Fruit fly (Drosophila melanogaster) whole organism, embryonic: Measurements from ENCODE around the gene CG18213.

ENCODE experiments used
- Atf3 ChIP-seq: fragments of 200-800 bp; sonication (Bioruptor generic); optimal IDR thresholded peaks from 3 replicates; lab custom pipeline; 2016; ENCODE audit warnings: missing biosample characterization, missing genetic modification characterization
- Bdp1 ChIP-seq: fragments of 200-800 bp; sonication (Bioruptor generic); optimal IDR thresholded peaks from 3 replicates; lab custom pipeline; 2016; ENCODE audit warnings: missing biosample characterization, missing genetic modification characterization
- Blimp-1 ChIP-seq: fragments of 200-800 bp; sonication (Bioruptor generic); optimal IDR thresholded peaks from 3 replicates; lab custom pipeline; 2018; ENCODE audit warnings: missing biosample characterization, missing genetic modification characterization, mild to moderate bottlenecking, moderate library complexity, missing genetic modification reagents
- CG10543 ChIP-seq: fragments of 200-800 bp; sonication (Bioruptor generic); optimal IDR thresholded peaks from 3 replicates; lab custom pipeline; 2017; ENCODE audit warnings: missing biosample characterization, mild to moderate bottlenecking, missing genetic modification characterization, moderate library complexity
- CG10654 ChIP-seq: fragments of 200-800 bp; sonication (Bioruptor generic); optimal IDR thresholded peaks from 2 replicates; lab custom pipeline; 2016; ENCODE audit warnings: missing biosample characterization, missing genetic modification characterization
- CG11723 ChIP-seq: fragments of 200-800 bp; sonication (Bioruptor generic); optimal IDR thresholded peaks from 2 replicates; lab custom pipeline; 2017; ENCODE audit warnings: missing biosample characterization, mild to moderate bottlenecking, missing genetic modification characterization
- CG12942 ChIP-seq: fragments of 200-800 bp; sonication (Bioruptor generic); optimal IDR thresholded peaks from 3 replicates; lab custom pipeline; 2016; ENCODE audit warnings: missing biosample characterization, missing genetic modification characterization
- CG15269 ChIP-seq: fragments of 200-800 bp; sonication (Bioruptor generic); optimal IDR thresholded peaks from 2 replicates; lab custom pipeline; 2018; ENCODE audit warnings: missing biosample characterization, mild to moderate bottlenecking, missing genetic modification characterization, moderate library complexity
- CG1603 ChIP-seq: fragments of 200-800 bp; sonication (Bioruptor generic); optimal IDR thresholded peaks from 2 replicates; lab custom pipeline; 2019; ENCODE audit warnings: missing biosample characterization, mild to moderate bottlenecking, missing genetic modification characterization, moderate library complexity
- CG16815 ChIP-seq: fragments of 200-800 bp; sonication (Bioruptor generic); optimal IDR thresholded peaks from 3 replicates; lab custom pipeline; 2017; ENCODE audit warnings: missing biosample characterization, mild to moderate bottlenecking, missing genetic modification characterization
- CG17359 ChIP-seq: fragments of 200-800 bp; sonication (Bioruptor generic); optimal IDR thresholded peaks from 3 replicates; lab custom pipeline; 2018; ENCODE audit warnings: missing biosample characterization, mild to moderate bottlenecking, missing genetic modification characterization, moderate library complexity
- CG17361 ChIP-seq: fragments of 200-800 bp; sonication (Bioruptor generic); IDR thresholded peaks from 3 replicates; pipeline ENCODE4 v1.3.6; 2022; ENCODE audit warnings: missing biosample characterization, missing genetic modification characterization
- CG17568 ChIP-seq: fragments of 200-800 bp; sonication (Bioruptor generic); optimal IDR thresholded peaks from 2 replicates; lab custom pipeline; 2018; ENCODE audit warnings: missing biosample characterization, mild to moderate bottlenecking, missing genetic modification characterization, moderate library complexity
- CG2678 ChIP-seq: fragments of 200-800 bp; sonication (Bioruptor generic); optimal IDR thresholded peaks from 3 replicates; lab custom pipeline; 2019; ENCODE audit warnings: missing biosample characterization, mild to moderate bottlenecking, missing genetic modification characterization, moderate library complexity
- CG3281 ChIP-seq: fragments of 200-800 bp; sonication (Bioruptor generic); optimal IDR thresholded peaks from 3 replicates; lab custom pipeline; 2017; ENCODE audit warnings: missing biosample characterization, mild to moderate bottlenecking, missing genetic modification characterization
- CG3847 ChIP-seq: fragments of 200-800 bp; sonication (Bioruptor generic); IDR thresholded peaks from 2 replicates; pipeline ENCODE4 v1.3.6; 2022; ENCODE audit warnings: missing biosample characterization, missing genetic modification characterization
- CG42726 ChIP-seq: fragments of 200-800 bp; sonication (Bioruptor generic); IDR thresholded peaks from 2 replicates; pipeline ENCODE4 v1.3.6; 2022; ENCODE audit warnings: missing biosample characterization, missing genetic modification characterization; ENCODE audit not compliant: partially characterized antibody
- CG4820 ChIP-seq: fragments of 200-800 bp; sonication (Bioruptor generic); optimal IDR thresholded peaks from 3 replicates; lab custom pipeline; 2016; ENCODE audit warnings: missing biosample characterization, missing genetic modification characterization
- CG5245 ChIP-seq: fragments of 200-800 bp; sonication (Bioruptor generic); optimal IDR thresholded peaks from 3 replicates; lab custom pipeline; 2016; ENCODE audit warnings: missing biosample characterization, missing genetic modification characterization
- CG6654 ChIP-seq: fragments of 200-800 bp; sonication (Bioruptor generic); optimal IDR thresholded peaks from 2 replicates; lab custom pipeline; 2017; ENCODE audit warnings: missing biosample characterization, mild to moderate bottlenecking, missing genetic modification characterization
- CG7271 ChIP-seq: fragments of 200-800 bp; sonication (Bioruptor generic); optimal IDR thresholded peaks from 2 replicates; lab custom pipeline; 2018; ENCODE audit warnings: missing biosample characterization, mild to moderate bottlenecking, missing genetic modification characterization, moderate library complexity
- CG7839 ChIP-seq: fragments of 200-800 bp; sonication (Bioruptor generic); optimal IDR thresholded peaks from 3 replicates; lab custom pipeline; 2018; ENCODE audit warnings: missing biosample characterization, mild to moderate bottlenecking, missing genetic modification characterization, moderate library complexity
- CG8089 ChIP-seq: fragments of 200-800 bp; sonication (Bioruptor generic); optimal IDR thresholded peaks from 3 replicates; lab custom pipeline; 2016; ENCODE audit warnings: missing biosample characterization, missing genetic modification characterization
- CG8281 ChIP-seq: fragments of 200-800 bp; sonication (Bioruptor generic); optimal IDR thresholded peaks from 2 replicates; lab custom pipeline; 2018; ENCODE audit warnings: missing biosample characterization, mild to moderate bottlenecking, missing genetic modification characterization, moderate library complexity
- CG8359 ChIP-seq: fragments of 200-800 bp; sonication (Bioruptor generic); optimal IDR thresholded peaks from 2 replicates; lab custom pipeline; 2017; ENCODE audit warnings: missing biosample characterization, mild to moderate bottlenecking, missing genetic modification characterization, borderline replicate concordance
- D ChIP-seq, 2 experiments: fragments of 200-800 bp in 1 of 2; fragments of >200 bp in 1 of 2; sonication (Bioruptor generic) in 1 of 2; optimal IDR thresholded peaks; 2 replicates in 1 of 2; 3 replicates in 1 of 2; lab custom pipeline; 2017; ENCODE audit warnings: mild to moderate bottlenecking in 1 of 2, missing biosample characterization in 1 of 2, missing genetic modification characterization in 1 of 2, missing genetic modification reagents in 1 of 2
- Gsc ChIP-seq: fragments of 200-800 bp; sonication (Bioruptor generic); IDR thresholded peaks from 2 replicates; pipeline ENCODE4 v1.3.6; 2022; ENCODE audit warnings: missing biosample characterization, missing genetic modification characterization
- MBD-R2 ChIP-seq: fragments of 200-800 bp; sonication (Bioruptor generic); IDR thresholded peaks from 2 replicates; pipeline ENCODE4 v1.3.6; 2022; ENCODE audit warnings: missing biosample characterization, missing genetic modification characterization
- Pdp1 ChIP-seq, 2 experiments: fragments of 200-800 bp; sonication (Bioruptor generic); optimal IDR thresholded peaks; 3 replicates each; lab custom pipeline; 2016; ENCODE audit warnings: missing biosample characterization in 2 of 2, missing genetic modification characterization in 2 of 2, mild to moderate bottlenecking in 1 of 2, moderate library complexity in 1 of 2
- Rfx ChIP-seq: fragments of 200-800 bp; sonication (Bioruptor generic); IDR thresholded peaks from 2 replicates; pipeline ENCODE4 v1.3.6; 2022; ENCODE audit warnings: missing biosample characterization, missing genetic modification characterization
- Vsx1 ChIP-seq: fragments of 200-800 bp; sonication (Bioruptor generic); optimal IDR thresholded peaks from 2 replicates; lab custom pipeline; 2017; ENCODE audit warnings: missing biosample characterization, mild to moderate bottlenecking, missing genetic modification characterization, missing genetic modification reagents
- YL-1 ChIP-seq: fragments of 200-800 bp; sonication (Bioruptor generic); optimal IDR thresholded peaks from 3 replicates; lab custom pipeline; 2017; ENCODE audit warnings: missing biosample characterization, mild to moderate bottlenecking, missing genetic modification characterization
- btn ChIP-seq: fragments of 200-800 bp; sonication (Bioruptor generic); optimal IDR thresholded peaks from 2 replicates; lab custom pipeline; 2016; ENCODE audit warnings: missing biosample characterization, missing genetic modification characterization
- chm ChIP-seq: fragments of 200-800 bp; sonication (Bioruptor generic); IDR thresholded peaks from 2 replicates; pipeline ENCODE4 v1.3.6; 2022; ENCODE audit warnings: missing biosample characterization, missing genetic modification characterization
- chn ChIP-seq: fragments of 200-800 bp; sonication (Bioruptor generic); optimal IDR thresholded peaks from 2 replicates; lab custom pipeline; 2016; ENCODE audit warnings: missing biosample characterization, missing genetic modification characterization
- da ChIP-seq: fragments of 200-800 bp; sonication (Bioruptor generic); optimal IDR thresholded peaks from 2 replicates; lab custom pipeline; 2016; ENCODE audit warnings: missing biosample characterization, missing genetic modification characterization
- ftz-f1 ChIP-seq: fragments of 200-800 bp; sonication (Bioruptor generic); optimal IDR thresholded peaks from 2 replicates; lab custom pipeline; 2016; ENCODE audit warnings: missing biosample characterization, missing genetic modification characterization
- fu2 ChIP-seq: fragments of 200-800 bp; sonication (Bioruptor generic); optimal IDR thresholded peaks from 2 replicates; lab custom pipeline; 2016; ENCODE audit warnings: missing biosample characterization, missing genetic modification characterization
- hbn ChIP-seq: fragments of 200-800 bp; sonication (Bioruptor generic); IDR thresholded peaks from 2 replicates; pipeline ENCODE4 v1.3.6; 2022; ENCODE audit warnings: missing biosample characterization, missing genetic modification characterization; ENCODE audit not compliant: partially characterized antibody
- nau ChIP-seq: fragments of 200-800 bp; sonication (Bioruptor generic); optimal IDR thresholded peaks from 3 replicates; lab custom pipeline; 2017; ENCODE audit warnings: missing biosample characterization, mild to moderate bottlenecking, missing genetic modification characterization, missing genetic modification reagents
- onecut ChIP-seq: fragments of 200-800 bp; sonication (Bioruptor generic); IDR thresholded peaks from 2 replicates; pipeline ENCODE4 v1.3.6; 2022; ENCODE audit warnings: missing biosample characterization, missing genetic modification characterization
- sc ChIP-seq, 3 experiments: fragments of >200 bp in 2 of 3; fragments of 200-800 bp in 1 of 3; sonication (Bioruptor generic) in 1 of 3; optimal IDR thresholded peaks; 2 replicates in 2 of 3; 3 replicates in 1 of 3; lab custom pipeline; 2017; ENCODE audit warnings: mild to moderate bottlenecking in 1 of 3, missing biosample characterization in 1 of 3, missing genetic modification characterization in 1 of 3, missing genetic modification reagents in 1 of 3
- scrt ChIP-seq: fragments of 200-800 bp; sonication (Bioruptor generic); optimal IDR thresholded peaks from 2 replicates; lab custom pipeline; 2018; ENCODE audit warnings: missing biosample characterization, mild to moderate bottlenecking, missing genetic modification characterization, moderate library complexity
- sens ChIP-seq: fragments of 200-800 bp; sonication (Bioruptor generic); peaks from one replicate; lab custom pipeline; 2016; ENCODE audit warnings: missing biosample characterization, missing genetic modification characterization
- ssp ChIP-seq: fragments of 200-800 bp; sonication (Bioruptor generic); IDR thresholded peaks from 2 replicates; pipeline ENCODE4 v1.3.6; 2022; ENCODE audit warnings: missing biosample characterization, missing genetic modification characterization
- tup ChIP-seq: fragments of 200-800 bp; sonication (Bioruptor generic); optimal IDR thresholded peaks from 2 replicates; lab custom pipeline; 2016; ENCODE audit warnings: missing biosample characterization, mild to moderate bottlenecking, missing genetic modification characterization, moderate library complexity
- usp ChIP-seq: fragments of >200 bp; optimal IDR thresholded peaks from 2 replicates; lab custom pipeline; 2017; ENCODE audit warnings: missing biosample characterization, missing genetic modification characterization

Gene CG18213

DNA sequence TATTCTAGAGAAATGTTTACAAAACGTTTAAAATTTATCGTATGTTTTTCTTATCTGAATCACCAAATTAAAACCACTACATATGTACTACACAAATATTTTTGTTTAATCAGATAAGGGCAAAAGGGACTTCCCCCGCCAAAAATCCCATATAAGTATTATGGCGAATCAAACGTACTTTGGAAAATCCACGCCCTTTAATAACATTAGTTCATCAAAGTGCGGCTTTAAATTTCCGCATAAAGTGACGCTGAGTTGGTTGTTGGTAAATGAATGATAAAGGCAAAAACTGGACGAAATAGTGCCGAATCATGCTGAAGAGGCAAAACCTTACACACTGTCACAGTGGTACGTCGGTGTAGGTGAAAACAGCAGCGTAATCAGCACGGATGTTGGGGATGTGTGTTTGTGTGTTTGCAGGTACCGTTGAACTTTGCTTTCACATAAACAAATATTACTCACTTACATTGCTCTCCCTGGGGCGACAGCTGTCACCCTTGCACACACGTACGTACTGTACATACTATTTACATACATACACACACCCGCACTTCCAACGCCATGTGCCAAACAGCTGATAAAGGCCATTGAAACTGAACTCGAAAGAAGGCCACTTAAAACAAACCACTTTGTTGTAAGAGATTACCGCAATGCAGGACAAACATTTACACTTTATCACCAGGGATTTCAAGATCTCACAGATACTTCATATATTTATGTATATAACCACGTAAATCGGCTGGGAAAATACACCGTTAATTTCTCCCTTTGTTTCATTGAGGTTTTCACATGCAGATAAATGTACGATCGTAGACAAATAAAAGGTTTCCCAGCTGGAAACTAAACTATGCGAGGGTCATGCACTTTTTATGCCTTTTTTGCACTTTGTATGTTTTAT lies 39.2 kb upstream of the CG18213 start (continued):
- TF ChIP-seq Rfx (GFP tag; lab: Robert Waterston, UW): peak; percentile 35; the same call in 1 of the 2 replicates
- no peak for TF ChIP-seq CG8089 (GFP tag; lab: Kevin White, UChicago)
- no peak for TF ChIP-seq sc (optimal IDR thresholded peaks at IDR 0.05; lab: Kevin White, UChicago)
- no peak for TF ChIP-seq sc (GFP tag; optimal IDR thresholded peaks at IDR 0.05; lab: Kevin White, UChicago)
- no peak for TF ChIP-seq CG11723 (GFP tag; lab: Kevin White, UChicago)
- TF ChIP-seq D (optimal IDR thresholded peaks at IDR 0.05; lab: Kevin White, UChicago): peak; percentile 84
- peak; percentile 11 for TF ChIP-seq D (GFP tag; optimal IDR thresholded peaks at IDR 0.05; lab: Kevin White, UChicago)
- TF ChIP-seq Atf3 (GFP tag; lab: Kevin White, UChicago): no peak
- TF ChIP-seq CG3847 (GFP tag; lab: Robert Waterston, UW): no peak
- TF ChIP-seq CG4820: no peak
- TF ChIP-seq tup (GFP tag; lab: Kevin White, UChicago): no peak
- TF ChIP-seq usp: no peak
- peak in 1 of 2 experiments; percentile 57 for TF ChIP-seq Pdp1 (GFP tag; optimal IDR thresholded peaks at IDR 0.05; lab: Kevin White, UChicago)
- TF ChIP-seq YL-1 (GFP tag; lab: Kevin White, UChicago): peak; percentile 13
- TF ChIP-seq fu2 (GFP tag; lab: Kevin White, UChicago): no peak
- TF ChIP-seq CG17359: no peak
- no peak for TF ChIP-seq Vsx1
- TF ChIP-seq scrt (GFP tag; lab: Kevin White, UChicago): no peak
- no peak for TF ChIP-seq Gsc (GFP tag; lab: Robert Waterston, UW)
- no peak for TF ChIP-seq CG17361
- TF ChIP-seq chn: no peak
- TF ChIP-seq nau (GFP tag; lab: Kevin White, UChicago): peak; percentile 71
- TF ChIP-seq CG42726 (GFP tag; lab: Robert Waterston, UW): no peak
- peak; percentile 8 for TF ChIP-seq CG3281 (GFP tag; lab: Kevin White, UChicago)
- peak; percentile 20 for TF ChIP-seq CG1603
- TF ChIP-seq CG8359 (GFP tag; lab: Kevin White, UChicago): peak; percentile 34
- no peak for TF ChIP-seq CG16815 (GFP tag; lab: Kevin White, UChicago)
- TF ChIP-seq da (GFP tag; lab: Kevin White, UChicago): no peak
- no peak for TF ChIP-seq CG5245 (GFP tag; lab: Kevin White, UChicago)
- no peak for TF ChIP-seq onecut (GFP tag; lab: Robert Waterston, UW)
- TF ChIP-seq CG12942 (GFP tag; lab: Kevin White, UChicago): no peak
- TF ChIP-seq MBD-R2 (GFP tag; lab: Robert Waterston, UW): no peak
- peak; percentile 56 for TF ChIP-seq ftz-f1
- peak; percentile 28 for TF ChIP-seq CG17568
- peak; percentile 32 for TF ChIP-seq CG10543
- no peak for TF ChIP-seq ssp
- no peak for TF ChIP-seq CG2678 (tag; lab: Kevin White, UChicago)
- TF ChIP-seq CG7839 (tag; lab: Kevin White, UChicago): peak; percentile 8
- peak; percentile 51; the same call in 1 of the 2 replicates for TF ChIP-seq chm
- TF ChIP-seq CG6654 (GFP tag; lab: Kevin White, UChicago): no peak
- peak; percentile 52 for TF ChIP-seq sens (GFP tag; lab: Kevin White, UChicago)
- no peak for TF ChIP-seq hbn (GFP tag; lab: Robert Waterston, UW)
- no peak for TF ChIP-seq Bdp1
- no peak for TF ChIP-seq btn (GFP tag; lab: Kevin White, UChicago)
- TF ChIP-seq CG15269 (tag; lab: Kevin White, UChicago): no peak
- no peak for TF ChIP-seq CG10654
- TF ChIP-seq Blimp-1 (GFP tag; lab: Kevin White, UChicago): peak; percentile 20
- TF ChIP-seq CG7271 (tag; lab: Kevin White, UChicago): no peak
- TF ChIP-seq CG8281: no peak
